Worm (Caenorhabditis elegans) whole organism, L4 larva: Measurements from ENCODE around the gene glb-17.
A peak's percentile ranks its signal among the peaks of the same experiment; 100 is the strongest.

Experiments used
- F10B5.3 ChIP-seq: sonication (generic microtip); optimal IDR thresholded peaks from 2 replicates; lab custom pipeline; 2016; ENCODE audit warnings: mild to moderate bottlenecking, missing genetic modification characterization, missing compliant biosample characterization
- F37D6.2 ChIP-seq: sonication (generic microtip); optimal IDR thresholded peaks from 2 replicates; lab custom pipeline; 2016; ENCODE audit warnings: mild to moderate bottlenecking, missing genetic modification characterization, missing compliant biosample characterization
- F44E2.7 ChIP-seq: fragments of 200-800 bp; sonication (Bioruptor generic); IDR thresholded peaks from 2 replicates; pipeline ENCODE4 v2.1.2; 2022; ENCODE audit warnings: missing genetic modification characterization, missing compliant biosample characterization
- F49E8.2 ChIP-seq: sonication (generic microtip); optimal IDR thresholded peaks from 2 replicates; lab custom pipeline; 2016; ENCODE audit warnings: missing compliant biosample characterization, mild to moderate bottlenecking, missing genetic modification characterization, borderline replicate concordance
- T20F7.1 ChIP-seq: fragments of 200-800 bp; sonication (Bioruptor generic); optimal IDR thresholded peaks from 2 replicates; lab custom pipeline; 2018; ENCODE audit warnings: mild to moderate bottlenecking, missing genetic modification characterization, missing compliant biosample characterization
- ZK546.5 ChIP-seq, 2 experiments: sonication (generic microtip); optimal IDR thresholded peaks; 2 replicates each; lab custom pipeline; 2017; ENCODE audit warnings: missing biosample characterization in 2 of 2, missing genetic modification characterization in 2 of 2
- aha-1 ChIP-seq: fragments of 150-350 bp; peaks from one replicate; lab custom pipeline; 2014; ENCODE audit warnings: missing biosample characterization, missing genetic modification characterization
- arid-1 ChIP-seq: fragments of 200-800 bp; sonication (Bioruptor generic); conservative IDR thresholded peaks from 2 replicates; pipeline ENCODE4 v1.3.6; 2022; ENCODE audit warnings: missing genetic modification reagents, missing genetic modification characterization, missing compliant biosample characterization
- ceh-28 ChIP-seq: fragments of 150-350 bp; optimal IDR thresholded peaks from 2 replicates; lab custom pipeline; 2014; ENCODE audit warnings: missing biosample characterization, missing genetic modification reagents, missing genetic modification characterization
- ceh-44 ChIP-seq: fragments of 200-800 bp; sonication (Bioruptor generic); IDR thresholded peaks from 2 replicates; pipeline ENCODE4 v1.3.6; 2022; ENCODE audit warnings: missing genetic modification reagents, missing genetic modification characterization, missing compliant biosample characterization
- ceh-62 ChIP-seq: sonication (generic microtip); optimal IDR thresholded peaks from 2 replicates; lab custom pipeline; 2017; ENCODE audit warnings: missing biosample characterization, missing genetic modification characterization
- ces-1 ChIP-seq: fragments of 150-350 bp; sonication (generic microtip); optimal IDR thresholded peaks from 4 replicates; lab custom pipeline; 2014; ENCODE audit warnings: missing biosample characterization, missing genetic modification reagents, missing genetic modification characterization
- cey-2 ChIP-seq: sonication (generic microtip); optimal IDR thresholded peaks from 3 replicates; lab custom pipeline; 2017; ENCODE audit warnings: missing genetic modification characterization, mild to moderate bottlenecking, missing compliant biosample characterization, antibody characterized with exemption, borderline replicate concordance; ENCODE audit not compliant: insufficient read depth
- daf-16 ChIP-seq, 3 experiments: sonication (generic microtip); optimal IDR thresholded peaks; 2 replicates each; lab custom pipeline; 2016 to 2017; ENCODE audit warnings: missing genetic modification characterization in 3 of 3, missing genetic modification reagents in 3 of 3, mild to moderate bottlenecking in 2 of 3, missing compliant biosample characterization in 2 of 3, missing biosample characterization in 1 of 3, moderate library complexity in 1 of 3
- dmd-6 ChIP-seq: fragments of 200-800 bp; sonication (Bioruptor generic); IDR thresholded peaks from 2 replicates; pipeline ENCODE4 v1.3.6; 2022; ENCODE audit warnings: missing genetic modification reagents, missing genetic modification characterization, missing compliant biosample characterization
- dmd-8 ChIP-seq: fragments of 200-800 bp; sonication (Bioruptor generic); IDR thresholded peaks from 2 replicates; pipeline ENCODE4 v1.3.6; 2022; ENCODE audit warnings: missing genetic modification characterization, missing compliant biosample characterization
- dve-1 ChIP-seq: sonication (generic microtip); optimal IDR thresholded peaks from 2 replicates; lab custom pipeline; 2017; ENCODE audit warnings: antibody characterized with exemption, mild to moderate bottlenecking, missing genetic modification characterization, missing compliant biosample characterization; ENCODE audit not compliant: insufficient read depth
- fos-1 ChIP-seq: fragments of 150-350 bp; optimal IDR thresholded peaks from 2 replicates; lab custom pipeline; 2014; ENCODE audit warnings: missing biosample characterization, missing genetic modification characterization
- gei-8 ChIP-seq: fragments of 200-800 bp; sonication (Bioruptor generic); optimal IDR thresholded peaks from 2 replicates; lab custom pipeline; 2018; ENCODE audit warnings: mild to moderate bottlenecking, missing genetic modification characterization, missing compliant biosample characterization
- hif-1 ChIP-seq, 2 experiments: sonication (generic microtip); optimal IDR thresholded peaks; 2 replicates each; lab custom pipeline; 2016 to 2017; ENCODE audit warnings: missing compliant biosample characterization in 2 of 2, missing genetic modification characterization in 2 of 2, missing genetic modification reagents in 2 of 2, missing genotype in 2 of 2, mild to moderate bottlenecking in 1 of 2
- hlh-11 ChIP-seq: fragments of 200-800 bp; sonication (Bioruptor generic); optimal IDR thresholded peaks from 2 replicates; lab custom pipeline; 2018; ENCODE audit warnings: mild to moderate bottlenecking, missing genetic modification characterization, missing compliant biosample characterization
- hlh-30 ChIP-seq: sonication (generic microtip); optimal IDR thresholded peaks from 2 replicates; lab custom pipeline; 2017; ENCODE audit warnings: antibody characterized with exemption, mild to moderate bottlenecking, missing genetic modification characterization, missing compliant biosample characterization; ENCODE audit not compliant: insufficient read depth
- hmg-1.1 ChIP-seq: fragments of 200-800 bp; sonication (Bioruptor generic); IDR thresholded peaks from 2 replicates; pipeline ENCODE4 v1.3.6; 2022; ENCODE audit warnings: missing genetic modification reagents, missing genetic modification characterization, missing compliant biosample characterization
- jun-1 ChIP-seq: fragments of 150-350 bp; optimal IDR thresholded peaks from 2 replicates; lab custom pipeline; 2014; ENCODE audit warnings: missing biosample characterization, missing genetic modification reagents, missing genetic modification characterization
- lim-7 ChIP-seq: fragments of 200-800 bp; sonication (Bioruptor generic); IDR thresholded peaks from 2 replicates; pipeline ENCODE4 v1.3.6; 2022; ENCODE audit warnings: missing genetic modification characterization, missing compliant biosample characterization
- lin-1 ChIP-seq: fragments of 200-800 bp; sonication (Bioruptor generic); IDR thresholded peaks from 2 replicates; pipeline ENCODE4 v1.3.6; 2022; ENCODE audit warnings: missing genetic modification reagents, missing genetic modification characterization, missing compliant biosample characterization
- lin-38 ChIP-seq: fragments of 200-800 bp; sonication (Bioruptor generic); IDR thresholded peaks from 2 replicates; pipeline ENCODE4 v1.3.6; 2022; ENCODE audit warnings: missing genetic modification reagents, missing genetic modification characterization, missing compliant biosample characterization
- mdt-29 ChIP-seq: fragments of 200-800 bp; sonication (Bioruptor generic); IDR thresholded peaks from 2 replicates; pipeline ENCODE4 v1.3.6; 2022; ENCODE audit warnings: missing genetic modification reagents, missing genetic modification characterization, missing compliant biosample characterization
- mes-2 ChIP-seq: sonication (generic microtip); optimal IDR thresholded peaks from 2 replicates; lab custom pipeline; 2016; ENCODE audit warnings: missing genotype, mild to moderate bottlenecking, missing genetic modification characterization, missing compliant biosample characterization; ENCODE audit not compliant: poor library complexity, severe bottlenecking
- mxl-3 ChIP-seq: fragments of 200-800 bp; sonication (Bioruptor generic); optimal IDR thresholded peaks from 2 replicates; lab custom pipeline; 2018; ENCODE audit warnings: mild to moderate bottlenecking, missing genetic modification characterization, missing compliant biosample characterization
- nhr-11 ChIP-seq: fragments of 150-350 bp; optimal IDR thresholded peaks from 2 replicates; lab custom pipeline; 2014; ENCODE audit warnings: missing biosample characterization, missing genetic modification characterization
- nhr-111 ChIP-seq: fragments of 200-800 bp; sonication (Bioruptor generic); optimal IDR thresholded peaks from 2 replicates; lab custom pipeline; 2018; ENCODE audit warnings: mild to moderate bottlenecking, missing genetic modification characterization, missing compliant biosample characterization
- nhr-237 ChIP-seq: sonication (generic microtip); optimal IDR thresholded peaks from 2 replicates; lab custom pipeline; 2017; ENCODE audit warnings: missing biosample characterization, missing genetic modification characterization
- nhr-28 ChIP-seq: fragments of 150-350 bp; optimal IDR thresholded peaks from 2 replicates; lab custom pipeline; 2014; ENCODE audit warnings: missing biosample characterization, missing genetic modification characterization
- nhr-42 ChIP-seq: fragments of 200-800 bp; sonication (Bioruptor generic); IDR thresholded peaks from 2 replicates; pipeline ENCODE4 v1.3.6; 2022; ENCODE audit warnings: missing genetic modification characterization, missing compliant biosample characterization
- nhr-77 ChIP-seq: fragments of 150-350 bp; optimal IDR thresholded peaks from 2 replicates; lab custom pipeline; 2014; ENCODE audit warnings: missing biosample characterization, missing genetic modification characterization
- pha-4 ChIP-seq, 2 experiments: fragments of 150-350 bp in 1 of 2; fragments of 200-800 bp in 1 of 2; sonication (Bioruptor generic) in 1 of 2; IDR thresholded peaks in 1 of 2; optimal IDR thresholded peaks in 1 of 2; 2 replicates each; pipeline versions ENCODE4 v1.3.6 to Lab custom; 2014 to 2022; ENCODE audit warnings: missing genetic modification characterization in 2 of 2, missing genetic modification reagents in 2 of 2, missing biosample characterization in 1 of 2, missing compliant biosample characterization in 1 of 2
- php-3 ChIP-seq: fragments of 200-800 bp; sonication (Bioruptor generic); IDR thresholded peaks from 2 replicates; pipeline ENCODE4 v1.3.6; 2022; ENCODE audit warnings: missing genetic modification reagents, missing genetic modification characterization, missing compliant biosample characterization
- pqm-1 ChIP-seq: sonication (generic microtip); optimal IDR thresholded peaks from 2 replicates; lab custom pipeline; 2017; ENCODE audit warnings: missing biosample characterization, missing genetic modification characterization
- sdz-12 ChIP-seq: fragments of 200-800 bp; sonication (Bioruptor generic); optimal IDR thresholded peaks from 2 replicates; lab custom pipeline; 2018; ENCODE audit warnings: mild to moderate bottlenecking, missing genetic modification characterization, missing compliant biosample characterization
- skn-1 ChIP-seq: fragments of 150-350 bp; optimal IDR thresholded peaks from 2 replicates; lab custom pipeline; 2014; ENCODE audit warnings: missing biosample characterization, missing genetic modification characterization
- spr-3 ChIP-seq: fragments of 200-800 bp; sonication (Bioruptor generic); optimal IDR thresholded peaks from 2 replicates; lab custom pipeline; 2018; ENCODE audit warnings: mild to moderate bottlenecking, missing genetic modification characterization, missing compliant biosample characterization
- unc-130 ChIP-seq: sonication (generic microtip); optimal IDR thresholded peaks from 2 replicates; lab custom pipeline; 2016; ENCODE audit warnings: missing genetic modification reagents, missing genetic modification characterization, missing compliant biosample characterization
- unc-62 ChIP-seq, 3 experiments: fragments of 150-350 bp in 1 of 3; sonication (generic microtip); optimal IDR thresholded peaks in 2 of 3; peaks in 1 of 3; 1 replicate in 1 of 3; 2 replicates in 2 of 3; lab custom pipeline; 2014 to 2017; ENCODE audit warnings: missing biosample characterization in 3 of 3, missing genetic modification characterization in 3 of 3, missing genetic modification reagents in 3 of 3, missing genotype in 1 of 3
- zfp-2 ChIP-seq: sonication (generic microtip); optimal IDR thresholded peaks from 2 replicates; lab custom pipeline; 2016; ENCODE audit warnings: mild to moderate bottlenecking, missing genetic modification characterization, missing compliant biosample characterization
- zip-2 ChIP-seq: fragments of 150-350 bp; optimal IDR thresholded peaks from 2 replicates; lab custom pipeline; 2014; ENCODE audit warnings: missing biosample characterization, missing genetic modification characterization

Gene glb-17

DNA sequence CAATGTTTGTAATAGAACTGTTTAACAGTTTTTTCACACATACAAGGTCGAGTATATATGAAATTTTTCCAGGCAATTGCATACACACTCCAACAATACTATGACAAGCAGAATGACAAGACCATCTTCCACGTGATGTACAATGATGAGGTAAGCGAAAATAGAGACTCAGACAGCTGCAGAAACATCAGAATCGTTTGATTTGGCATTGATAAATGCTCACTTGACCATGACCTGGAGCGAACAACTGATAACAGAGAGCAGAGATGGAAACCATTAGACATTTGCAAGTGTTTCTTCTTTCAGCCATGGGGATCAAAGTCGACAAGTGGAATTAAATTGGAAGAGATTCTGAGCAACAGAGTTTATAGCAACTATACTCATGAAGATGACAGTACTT lies 36.4 kb downstream of the glb-17 start (continued):
- TF ChIP-seq unc-130 (GFP tag; lab: Kevin White, UChicago) (no peak), pqm-1 (tag; lab: Kevin White, UChicago) (peak; percentile 76), dmd-6 (GFP tag; lab: Robert Waterston, UW) (peak; percentile 94), ceh-44 (GFP tag; lab: Robert Waterston, UW) (no peak), zip-2 (tag; lab: Kevin White, UChicago) (no peak), F49E8.2 (no peak), dmd-8 (GFP tag; lab: Robert Waterston, UW) (no peak), ceh-62 (no peak), F10B5.3 (tag; lab: Kevin White, UChicago) (no peak), hmg-1.1 (no peak), F37D6.2 (tag; lab: Kevin White, UChicago) (no peak), nhr-77 (peak; percentile 80), arid-1 (GFP tag; lab: Robert Waterston, UW) (no peak), fos-1 (tag; lab: Kevin White, UChicago) (no peak), T20F7.1 (GFP tag; lab: Kevin White, UChicago) (no peak), mdt-29 (GFP tag; lab: Robert Waterston, UW) (no peak), hlh-30 (tag; lab: Kevin White, UChicago) (peak; percentile 89), nhr-111 (GFP tag; lab: Kevin White, UChicago) (no peak), aha-1 (tag; lab: Kevin White, UChicago) (peak; percentile 45), ceh-28 (tag; lab: Kevin White, UChicago) (no peak), lim-7 (no peak), gei-8 (no peak), nhr-11 (tag; lab: Kevin White, UChicago) (no peak), skn-1 (no peak), lin-38 (GFP tag; lab: Robert Waterston, UW) (no peak), cey-2 (tag; lab: Kevin White, UChicago) (no peak), spr-3 (GFP tag; lab: Kevin White, UChicago) (no peak), jun-1 (tag; lab: Kevin White, UChicago) (no peak)
- TF ChIP-seq, all 104 proteins: peak for 19

- TF ChIP-seq pqm-1 (tag; lab: Kevin White, UChicago) (peak; percentile 76), zfp-2 (tag; lab: Kevin White, UChicago) (no peak), dmd-6 (GFP tag; lab: Robert Waterston, UW) (peak; percentile 60), nhr-11 (tag; lab: Kevin White, UChicago) (no peak), unc-62 (GFP tag; optimal IDR thresholded peaks at IDR 0.05 in 1 of 2; lab: Kevin White, UChicago) (peak in 1 of 2 experiments; percentile 9), unc-62 (tag; optimal IDR thresholded peaks at IDR 0.05; lab: Kevin White, UChicago) (no peak), nhr-77 (peak; percentile 9), mxl-3 (GFP tag; lab: Kevin White, UChicago) (peak; percentile 19), nhr-237 (tag; lab: Kevin White, UChicago) (no peak), mes-2 (tag; lab: Kevin White, UChicago) (no peak), php-3 (GFP tag; lab: Robert Waterston, UW) (0 out of 2 replicates have a peak, but pooled peaks have one; percentile 24), nhr-111 (GFP tag; lab: Kevin White, UChicago) (no peak), nhr-42 (GFP tag; lab: Robert Waterston, UW) (no peak), lin-1 (no peak), aha-1 (tag; lab: Kevin White, UChicago) (no peak), skn-1 (no peak), F44E2.7 (GFP tag; lab: Robert Waterston, UW) (no peak), daf-16 (GFP tag; optimal IDR thresholded peaks at IDR 0.05; lab: Kevin White, UChicago) (no peak), daf-16 (tag; optimal IDR thresholded peaks at IDR 0.05; lab: Kevin White, UChicago) (peak; percentile 60), zip-2 (tag; lab: Kevin White, UChicago) (no peak), ZK546.5 (tag; optimal IDR thresholded peaks at IDR 0.05; lab: Kevin White, UChicago) (no peak), dve-1 (tag; lab: Kevin White, UChicago) (peak; percentile 18), hlh-11 (peak; percentile 30), nhr-28 (tag; lab: Kevin White, UChicago) (peak; percentile 30), pha-4 (GFP tag; IDR thresholded peaks at IDR 0.05; lab: Robert Waterston, UW) (no peak), pha-4 (tag; optimal IDR thresholded peaks at IDR 0.05; lab: Kevin White, UChicago) (peak; percentile 2), sdz-12 (no peak), hif-1 (tag; optimal IDR thresholded peaks at IDR 0.05; lab: Kevin White, UChicago) (peak in 1 of 2 experiments; percentile 57), lim-7 (no peak), ces-1 (GFP tag; lab: Kevin White, UChicago) (no peak)
Observed at ce11 chrX:9539294-9540030, 37.4 kb downstream of the glb-17 start, which contains the start of gene nuc-1. Gene nuc-1, plus strand, starts transcription at chrX:9539905.
